Fruit fly (Drosophila melanogaster) Kc167 (cell line): ENCODE results near the gene eIF4A.

Source experiments
- h ChIP-seq: fragments of >200 bp; optimal IDR thresholded peaks from 3 replicates; lab custom pipeline; 2018; ENCODE audit warnings: missing external identifiers
- insv ChIP-seq: fragments of >200 bp; optimal IDR thresholded peaks from 3 replicates; lab custom pipeline; 2018; ENCODE audit warnings: missing external identifiers

DNA sequence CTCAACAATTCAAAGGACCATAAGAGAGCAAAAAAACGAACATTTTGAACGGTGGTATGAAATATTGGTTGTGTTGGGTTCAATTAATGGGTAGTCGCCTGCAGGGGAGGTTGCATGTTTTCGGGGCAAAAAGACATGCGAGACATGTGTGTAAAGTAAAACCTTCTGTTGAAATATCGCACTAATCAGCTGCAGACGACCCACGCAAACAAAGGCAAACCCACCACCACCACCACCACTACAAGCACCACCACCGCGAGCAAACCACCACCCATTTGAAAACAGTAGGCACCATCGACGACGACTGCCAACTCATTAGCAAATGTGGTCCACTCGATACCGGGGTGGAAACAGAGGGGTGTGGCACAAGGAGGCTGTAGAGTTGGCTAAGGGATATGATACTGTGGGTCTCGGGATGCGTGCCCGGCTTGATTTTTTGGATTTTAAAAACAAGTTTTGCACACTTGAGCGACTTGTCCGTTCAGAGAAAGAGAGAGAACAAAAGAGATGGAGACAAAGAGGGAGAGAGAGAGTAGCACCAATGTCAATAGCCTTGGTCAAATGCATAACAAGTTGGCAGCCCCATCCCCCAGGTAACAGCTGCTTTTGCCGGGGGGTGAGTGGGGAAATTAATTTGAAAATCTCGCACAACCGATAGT is 4.4 kb upstream of the eIF4A start:
- TF ChIP-seq h (no peak), insv (lab: Kevin White, UChicago) (no peak)
